Fruit fly (Drosophila melanogaster) whole organism, embryonic: ENCODE measurements around the gene robl62A.

ENCODE experiments used
- ATbp ChIP-seq: fragments of 200-800 bp; sonication (Bioruptor generic); optimal IDR thresholded peaks from 2 replicates; lab custom pipeline; 2017; ENCODE audit warnings: missing biosample characterization, mild to moderate bottlenecking, missing genetic modification characterization, missing genetic modification reagents
- Awh ChIP-seq: fragments of 200-800 bp; sonication (Bioruptor generic); IDR thresholded peaks from 2 replicates; pipeline ENCODE4, ENCODE4 v1.3.6; 2022; ENCODE audit warnings: missing biosample characterization, missing genetic modification characterization
- CG1024 ChIP-seq: fragments of 200-800 bp; sonication (Bioruptor generic); IDR thresholded peaks from 2 replicates; pipeline ENCODE4 v1.3.6; 2022; ENCODE audit warnings: missing biosample characterization, missing genetic modification characterization
- CG13296 ChIP-seq: fragments of 200-800 bp; sonication (Bioruptor generic); optimal IDR thresholded peaks from 3 replicates; lab custom pipeline; 2018; ENCODE audit warnings: missing biosample characterization, mild to moderate bottlenecking, missing genetic modification characterization
- CG14667 ChIP-seq: fragments of 200-800 bp; sonication (Bioruptor generic); IDR thresholded peaks from 2 replicates; pipeline ENCODE4 v1.3.6; 2022; ENCODE audit warnings: missing biosample characterization, missing genetic modification characterization
- CG15073 ChIP-seq: fragments of 200-800 bp; sonication (Bioruptor generic); optimal IDR thresholded peaks from 2 replicates; lab custom pipeline; 2016; ENCODE audit warnings: missing biosample characterization, missing genetic modification characterization
- CG1529 ChIP-seq: fragments of 200-800 bp; sonication (Bioruptor generic); optimal IDR thresholded peaks from 3 replicates; lab custom pipeline; 2018; ENCODE audit warnings: missing biosample characterization, missing genetic modification characterization
- CG1647 ChIP-seq: fragments of 200-800 bp; sonication (Bioruptor generic); optimal IDR thresholded peaks from 3 replicates; lab custom pipeline; 2016; ENCODE audit warnings: missing biosample characterization, missing genetic modification characterization
- CG17361 ChIP-seq: fragments of 200-800 bp; sonication (Bioruptor generic); IDR thresholded peaks from 3 replicates; pipeline ENCODE4 v1.3.6; 2022; ENCODE audit warnings: missing biosample characterization, missing genetic modification characterization
- CG2116 ChIP-seq: fragments of 200-800 bp; sonication (Bioruptor generic); optimal IDR thresholded peaks from 3 replicates; lab custom pipeline; 2018; ENCODE audit warnings: missing biosample characterization, mild to moderate bottlenecking, missing genetic modification characterization
- CG33557 ChIP-seq: fragments of 200-800 bp; sonication (Bioruptor generic); optimal IDR thresholded peaks from 2 replicates; lab custom pipeline; 2019; ENCODE audit warnings: missing biosample characterization, mild to moderate bottlenecking, missing genetic modification characterization, moderate library complexity
- CG4328 ChIP-seq: fragments of 200-800 bp; sonication (Bioruptor generic); optimal IDR thresholded peaks from 3 replicates; lab custom pipeline; 2017; ENCODE audit warnings: missing biosample characterization, missing genetic modification reagents, missing genetic modification characterization
- CG4854 ChIP-seq: fragments of 200-800 bp; sonication (Bioruptor generic); optimal IDR thresholded peaks from 2 replicates; lab custom pipeline; 2016; ENCODE audit warnings: missing biosample characterization, missing genetic modification characterization, inconsistent platforms
- CG5953 ChIP-seq: fragments of 200-800 bp; sonication (Bioruptor generic); IDR thresholded peaks from 2 replicates; pipeline ENCODE4 v1.3.6; 2022; ENCODE audit warnings: missing biosample characterization, missing genetic modification characterization
- CG6791 ChIP-seq: fragments of 200-800 bp; sonication (Bioruptor generic); IDR thresholded peaks from 3 replicates; pipeline ENCODE4 v1.3.6; 2022; ENCODE audit warnings: missing biosample characterization, missing genetic modification characterization; ENCODE audit not compliant: partially characterized antibody
- CG9437 ChIP-seq: fragments of 200-800 bp; sonication (Bioruptor generic); optimal IDR thresholded peaks from 2 replicates; lab custom pipeline; 2018; ENCODE audit warnings: missing biosample characterization, mild to moderate bottlenecking, missing genetic modification characterization
- CG9727 ChIP-seq: fragments of 200-800 bp; sonication (Bioruptor generic); optimal IDR thresholded peaks from 3 replicates; lab custom pipeline; 2017; ENCODE audit warnings: missing biosample characterization, mild to moderate bottlenecking, missing genetic modification characterization
- CG9817 ChIP-seq: fragments of 200-800 bp; sonication (Bioruptor generic); optimal IDR thresholded peaks from 2 replicates; lab custom pipeline; 2018; ENCODE audit warnings: missing biosample characterization, mild to moderate bottlenecking, missing genetic modification characterization, moderate library complexity
- Eip74EF ChIP-seq, 2 experiments: fragments of 200-800 bp in 1 of 2; fragments of >200 bp in 1 of 2; sonication (Bioruptor generic) in 1 of 2; optimal IDR thresholded peaks; 2 replicates each; lab custom pipeline; 2017 to 2019; ENCODE audit warnings: missing biosample characterization in 2 of 2, missing genetic modification characterization in 2 of 2, mild to moderate bottlenecking in 1 of 2, moderate library complexity in 1 of 2
- HmgD ChIP-seq: fragments of 200-800 bp; sonication (Bioruptor generic); optimal IDR thresholded peaks from 3 replicates; lab custom pipeline; 2016; ENCODE audit warnings: missing biosample characterization, missing genetic modification characterization
- Hr3 ChIP-seq: fragments of 200-800 bp; sonication (Bioruptor generic); optimal IDR thresholded peaks from 3 replicates; lab custom pipeline; 2016; ENCODE audit warnings: missing biosample characterization, missing genetic modification characterization
- Lpt ChIP-seq: fragments of >200 bp; optimal IDR thresholded peaks from 2 replicates; lab custom pipeline; 2018; ENCODE audit warnings: missing biosample characterization, missing genetic modification characterization
- Mes4 ChIP-seq: fragments of 200-800 bp; sonication (Bioruptor generic); optimal IDR thresholded peaks from 2 replicates; lab custom pipeline; 2016; ENCODE audit warnings: missing biosample characterization, missing genetic modification characterization
- Myb ChIP-seq: fragments of 200-800 bp; sonication (Bioruptor generic); optimal IDR thresholded peaks from 2 replicates; lab custom pipeline; 2016; ENCODE audit warnings: missing biosample characterization, missing genetic modification characterization
- Nf-YA ChIP-seq: fragments of 200-800 bp; sonication (Bioruptor generic); IDR thresholded peaks from 2 replicates; pipeline ENCODE4 v1.3.6; 2022; ENCODE audit warnings: missing biosample characterization, missing genetic modification characterization
- NfI ChIP-seq: fragments of 200-800 bp; sonication (Bioruptor generic); optimal IDR thresholded peaks from 3 replicates; lab custom pipeline; 2018; ENCODE audit warnings: missing biosample characterization, mild to moderate bottlenecking, missing genetic modification characterization, moderate library complexity
- Optix ChIP-seq: fragments of 200-800 bp; sonication (Bioruptor generic); IDR thresholded peaks from 3 replicates; pipeline ENCODE4 v1.3.6; 2022; ENCODE audit warnings: missing biosample characterization, missing genetic modification characterization
- PHDP ChIP-seq: fragments of 200-800 bp; sonication (Bioruptor generic); optimal IDR thresholded peaks from 3 replicates; lab custom pipeline; 2018; ENCODE audit warnings: missing biosample characterization, mild to moderate bottlenecking, missing genetic modification characterization, moderate library complexity
- Scr ChIP-seq: fragments of 200-800 bp; sonication (Bioruptor generic); IDR thresholded peaks from 2 replicates; pipeline ENCODE4 v1.3.6; 2022; ENCODE audit warnings: missing biosample characterization, missing genetic modification characterization; ENCODE audit not compliant: partially characterized antibody
- Stat92E ChIP-seq, 3 experiments: fragments of >200 bp in 2 of 3; fragments of 200-800 bp in 1 of 3; sonication (Bioruptor generic) in 1 of 3; optimal IDR thresholded peaks; 2 replicates each; lab custom pipeline; 2017 to 2019; ENCODE audit warnings: missing biosample characterization in 3 of 3, missing genetic modification characterization in 3 of 3, mild to moderate bottlenecking in 1 of 3, moderate library complexity in 1 of 3
- Taf1 ChIP-seq: fragments of 200-800 bp; sonication (Bioruptor generic); IDR thresholded peaks from 2 replicates; pipeline ENCODE4 v1.3.6; 2022; ENCODE audit warnings: missing biosample characterization, missing genetic modification characterization
- az2 ChIP-seq: fragments of 200-800 bp; sonication (Bioruptor generic); optimal IDR thresholded peaks from 3 replicates; lab custom pipeline; 2016; ENCODE audit warnings: missing biosample characterization, missing genetic modification characterization
- cato ChIP-seq: fragments of 200-800 bp; sonication (Bioruptor generic); optimal IDR thresholded peaks from 2 replicates; lab custom pipeline; 2016; ENCODE audit warnings: missing biosample characterization, missing genetic modification characterization, borderline replicate concordance
- chn ChIP-seq: fragments of 200-800 bp; sonication (Bioruptor generic); optimal IDR thresholded peaks from 2 replicates; lab custom pipeline; 2016; ENCODE audit warnings: missing biosample characterization, missing genetic modification characterization
- ci ChIP-seq: fragments of 200-800 bp; sonication (Bioruptor generic); IDR thresholded peaks from 3 replicates; pipeline ENCODE4 v1.3.6; 2022; ENCODE audit warnings: missing biosample characterization, missing genetic modification characterization
- fd64A ChIP-seq: fragments of 200-800 bp; sonication (Bioruptor generic); optimal IDR thresholded peaks from 3 replicates; lab custom pipeline; 2018; ENCODE audit warnings: missing biosample characterization, mild to moderate bottlenecking, missing genetic modification characterization
- ftz-f1 ChIP-seq: fragments of 200-800 bp; sonication (Bioruptor generic); optimal IDR thresholded peaks from 2 replicates; lab custom pipeline; 2016; ENCODE audit warnings: missing biosample characterization, missing genetic modification characterization
- grau ChIP-seq: fragments of 200-800 bp; optimal IDR thresholded peaks from 3 replicates; lab custom pipeline; 2019; ENCODE audit warnings: missing biosample characterization, mild to moderate bottlenecking, missing genetic modification characterization, moderate library complexity
- gro ChIP-seq: fragments of 200-800 bp; sonication (Bioruptor generic); optimal IDR thresholded peaks from 2 replicates; lab custom pipeline; 2016; ENCODE audit warnings: missing biosample characterization, missing genetic modification characterization
- hth ChIP-seq: fragments of >200 bp; optimal IDR thresholded peaks from 2 replicates; lab custom pipeline; 2017; ENCODE audit warnings: inconsistent platforms
- lov ChIP-seq, 2 experiments: fragments of 200-800 bp in 1 of 2; fragments of >200 bp in 1 of 2; sonication (Bioruptor generic) in 1 of 2; IDR thresholded peaks in 1 of 2; optimal IDR thresholded peaks in 1 of 2; 2 replicates in 1 of 2; 3 replicates in 1 of 2; pipeline versions ENCODE4 v1.3.6 to Lab custom; 2017 to 2022; ENCODE audit warnings: missing biosample characterization in 1 of 2, missing genetic modification characterization in 1 of 2
- nau ChIP-seq: fragments of 200-800 bp; sonication (Bioruptor generic); optimal IDR thresholded peaks from 3 replicates; lab custom pipeline; 2017; ENCODE audit warnings: missing biosample characterization, mild to moderate bottlenecking, missing genetic modification characterization, missing genetic modification reagents
- nmo ChIP-seq: fragments of 200-800 bp; sonication (Bioruptor generic); optimal IDR thresholded peaks from 2 replicates; lab custom pipeline; 2018; ENCODE audit warnings: missing biosample characterization, mild to moderate bottlenecking, missing genetic modification characterization, moderate library complexity
- onecut ChIP-seq: fragments of 200-800 bp; sonication (Bioruptor generic); IDR thresholded peaks from 2 replicates; pipeline ENCODE4 v1.3.6; 2022; ENCODE audit warnings: missing biosample characterization, missing genetic modification characterization
- pum ChIP-seq: fragments of 200-800 bp; sonication (Bioruptor generic); optimal IDR thresholded peaks from 2 replicates; lab custom pipeline; 2016; ENCODE audit warnings: missing biosample characterization, missing genetic modification characterization
- row ChIP-seq: fragments of 200-800 bp; sonication (Bioruptor generic); IDR thresholded peaks from 3 replicates; pipeline ENCODE4 v1.3.6; 2022; ENCODE audit warnings: missing biosample characterization, missing genetic modification characterization
- salm ChIP-seq: fragments of 200-800 bp; sonication (Bioruptor generic); optimal IDR thresholded peaks from 2 replicates; lab custom pipeline; 2018; ENCODE audit warnings: missing biosample characterization, mild to moderate bottlenecking, missing genetic modification characterization
- schlank ChIP-seq: fragments of 200-800 bp; sonication (Bioruptor generic); optimal IDR thresholded peaks from 2 replicates; lab custom pipeline; 2018; ENCODE audit warnings: missing biosample characterization, mild to moderate bottlenecking, missing genetic modification characterization
- shn ChIP-seq: fragments of 200-800 bp; sonication (Bioruptor generic); optimal IDR thresholded peaks from 3 replicates; lab custom pipeline; 2016; ENCODE audit warnings: missing biosample characterization, missing genetic modification characterization
- slou ChIP-seq: fragments of 200-800 bp; sonication (Bioruptor generic); optimal IDR thresholded peaks from 3 replicates; lab custom pipeline; 2016; ENCODE audit warnings: missing biosample characterization, missing genetic modification characterization
- ssp ChIP-seq: fragments of 200-800 bp; sonication (Bioruptor generic); IDR thresholded peaks from 2 replicates; pipeline ENCODE4 v1.3.6; 2022; ENCODE audit warnings: missing biosample characterization, missing genetic modification characterization

Gene robl62A

DNA sequence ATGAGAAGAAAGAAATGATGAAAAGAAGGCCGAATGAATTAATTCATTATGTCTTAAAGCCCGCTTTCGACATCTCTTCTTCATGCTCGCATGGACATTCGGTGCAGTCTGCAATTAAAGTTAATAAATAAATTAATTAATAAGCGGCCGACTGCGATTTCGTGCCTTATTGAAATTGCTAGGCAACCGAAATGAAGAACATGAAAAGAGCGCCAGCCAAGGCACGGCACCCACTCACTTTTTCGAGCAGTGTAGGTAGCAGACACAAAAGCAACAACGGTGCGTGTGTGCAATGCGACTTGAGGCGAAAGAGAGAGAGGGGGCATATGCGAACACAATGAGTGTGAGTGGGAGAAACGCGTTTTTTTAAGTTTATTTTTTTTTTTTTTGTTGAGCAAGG is 13.0 kb upstream of the robl62A start (continued):
- peak; percentile 41 for TF ChIP-seq Hr3
- no peak for TF ChIP-seq pum (GFP tag; lab: Kevin White, UChicago)
- TF ChIP-seq Nf-YA: 0 out of 2 replicates have a peak, but pooled peaks have one; percentile 31
- TF ChIP-seq CG33557: no peak
- no peak for TF ChIP-seq slou (GFP tag; lab: Kevin White, UChicago)
- TF ChIP-seq shn (GFP tag; lab: Kevin White, UChicago): peak; percentile 3
- TF ChIP-seq NfI: peak; percentile 15
- no peak for TF ChIP-seq gro (GFP tag; lab: Kevin White, UChicago)
- TF ChIP-seq ATbp (GFP tag; lab: Kevin White, UChicago): peak; percentile 43
- no peak for TF ChIP-seq Taf1 (GFP tag; lab: Robert Waterston, UW)
- TF ChIP-seq CG4854 (GFP tag; lab: Kevin White, UChicago): no peak
- TF ChIP-seq CG6791 (GFP tag; lab: Robert Waterston, UW): no peak
- 0 out of 3 replicates have a peak, but pooled peaks have one; percentile 46 for TF ChIP-seq Optix (GFP tag; lab: Robert Waterston, UW)
- no peak for TF ChIP-seq CG13296 (GFP tag; lab: Kevin White, UChicago)
- peak; percentile 30 for TF ChIP-seq az2 (GFP tag; lab: Kevin White, UChicago)
- peak; percentile 40 for TF ChIP-seq CG9727 (GFP tag; lab: Kevin White, UChicago)
- peak; percentile 52; the same call in 2 of the 3 replicates for TF ChIP-seq CG17361 (GFP tag; lab: Robert Waterston, UW)
- TF ChIP-seq PHDP (tag; lab: Kevin White, UChicago): peak; percentile 30
- TF ChIP-seq ci (GFP tag; lab: Robert Waterston, UW): peak; percentile 59; the same call in 2 of the 3 replicates
- TF ChIP-seq nau (GFP tag; lab: Kevin White, UChicago): no peak
- no peak for TF ChIP-seq Stat92E (GFP tag; optimal IDR thresholded peaks at IDR 0.05; lab: Kevin White, UChicago)
- TF ChIP-seq Scr (GFP tag; lab: Robert Waterston, UW): no peak
- TF ChIP-seq CG1024 (GFP tag; lab: Robert Waterston, UW): no peak
- no peak for TF ChIP-seq ftz-f1 (GFP tag; lab: Kevin White, UChicago)
- no peak for TF ChIP-seq CG14667 (GFP tag; lab: Robert Waterston, UW)
- TF ChIP-seq chn (GFP tag; lab: Kevin White, UChicago): peak; percentile 7
- TF ChIP-seq HmgD (GFP tag; lab: Kevin White, UChicago): no peak
- peak; percentile 43; the same call in 1 of the 2 replicates for TF ChIP-seq Awh (GFP tag; lab: Robert Waterston, UW)
- peak; percentile 9 for TF ChIP-seq CG9437
- TF ChIP-seq CG5953 (GFP tag; lab: Robert Waterston, UW): 0 out of 2 replicates have a peak, but pooled peaks have one; percentile 13
- no peak for TF ChIP-seq hth (lab: Kevin White, UChicago)
- TF ChIP-seq ssp (GFP tag; lab: Robert Waterston, UW): no peak
- TF ChIP-seq schlank (tag; lab: Kevin White, UChicago): no peak
- peak; percentile 6 for TF ChIP-seq CG1647 (GFP tag; lab: Kevin White, UChicago)
- TF ChIP-seq Lpt (GFP tag; lab: Kevin White, UChicago): no peak
- no peak for TF ChIP-seq lov (optimal IDR thresholded peaks at IDR 0.05; lab: Kevin White, UChicago)
- no peak for TF ChIP-seq lov (GFP tag; IDR thresholded peaks at IDR 0.05; lab: Robert Waterston, UW)
- no peak for TF ChIP-seq fd64A (GFP tag; lab: Kevin White, UChicago)
- no peak for TF ChIP-seq Mes4 (GFP tag; lab: Kevin White, UChicago)
- peak; percentile 45 for TF ChIP-seq nmo (GFP tag; lab: Kevin White, UChicago)
- TF ChIP-seq CG4328: no peak
- TF ChIP-seq cato (GFP tag; lab: Kevin White, UChicago): no peak
- TF ChIP-seq onecut: peak; percentile 13; the same call in 1 of the 2 replicates
- no peak for TF ChIP-seq salm (tag; lab: Kevin White, UChicago)
- no peak for TF ChIP-seq Myb
- TF ChIP-seq CG1529 (GFP tag; lab: Kevin White, UChicago): peak; percentile 5
- TF ChIP-seq row (GFP tag; lab: Robert Waterston, UW): peak; percentile 29; the same call in 1 of the 3 replicates
- TF ChIP-seq CG9817 (tag; lab: Kevin White, UChicago): no peak
- no peak for TF ChIP-seq Eip74EF (GFP tag; optimal IDR thresholded peaks at IDR 0.05; lab: Kevin White, UChicago)
- TF ChIP-seq CG15073: no peak
- no peak for TF ChIP-seq CG2116 (GFP tag; lab: Kevin White, UChicago)
- TF ChIP-seq grau (tag; lab: Kevin White, UChicago): peak; percentile 4
